Worm (Caenorhabditis elegans) whole organism, mixed stage, embryonic: ENCODE measurements around the gene arrd-14.

ENCODE experiments used
- blmp-1 ChIP-seq: fragments of 150-350 bp; optimal IDR thresholded peaks from 2 replicates; lab custom pipeline; 2014; ENCODE audit warnings: missing biosample characterization, missing genetic modification characterization
- ces-1 ChIP-seq: fragments of 150-350 bp; optimal IDR thresholded peaks from 2 replicates; lab custom pipeline; 2014; ENCODE audit warnings: missing biosample characterization, missing genetic modification reagents, missing genetic modification characterization
- elt-1 ChIP-seq: sonication (generic microtip); optimal IDR thresholded peaks from 2 replicates; lab custom pipeline; 2017; ENCODE audit warnings: missing genetic modification characterization, mild to moderate bottlenecking, missing compliant biosample characterization, antibody characterized with exemption, moderate library complexity, borderline replicate concordance; ENCODE audit not compliant: insufficient read depth
- hlh-1 ChIP-seq: fragments of 150-350 bp; optimal IDR thresholded peaks from 2 replicates; lab custom pipeline; 2014; ENCODE audit warnings: missing biosample characterization, missing genetic modification reagents, missing genetic modification characterization
- lin-32 ChIP-seq: fragments of 200-800 bp; sonication (Bioruptor generic); optimal IDR thresholded peaks from 2 replicates; lab custom pipeline; 2018; ENCODE audit warnings: mild to moderate bottlenecking, missing genetic modification characterization, missing compliant biosample characterization
- nhr-2 ChIP-seq: fragments of 150-350 bp; optimal IDR thresholded peaks from 2 replicates; lab custom pipeline; 2014; ENCODE audit warnings: missing biosample characterization, missing genetic modification characterization
- nhr-237 ChIP-seq: fragments of 150-350 bp; optimal IDR thresholded peaks from 2 replicates; lab custom pipeline; 2014; ENCODE audit warnings: missing biosample characterization, missing genetic modification characterization
- nhr-76 ChIP-seq: sonication (generic microtip); optimal IDR thresholded peaks from 2 replicates; lab custom pipeline; 2017; ENCODE audit warnings: missing biosample characterization, missing genetic modification characterization
- pha-4 ChIP-seq: fragments of 150-350 bp; optimal IDR thresholded peaks from 2 replicates; lab custom pipeline; 2018; ENCODE audit warnings: missing biosample characterization, missing genetic modification reagents, missing genetic modification characterization
- sptf-1 ChIP-seq: sonication (generic microtip); optimal IDR thresholded peaks from 2 replicates; lab custom pipeline; 2017; ENCODE audit warnings: mild to moderate bottlenecking, missing genetic modification characterization, moderate library complexity, missing compliant biosample characterization
- unc-39 ChIP-seq: fragments of 150-350 bp; optimal IDR thresholded peaks from 2 replicates; lab custom pipeline; 2014; ENCODE audit warnings: missing biosample characterization, missing genetic modification characterization

DNA sequence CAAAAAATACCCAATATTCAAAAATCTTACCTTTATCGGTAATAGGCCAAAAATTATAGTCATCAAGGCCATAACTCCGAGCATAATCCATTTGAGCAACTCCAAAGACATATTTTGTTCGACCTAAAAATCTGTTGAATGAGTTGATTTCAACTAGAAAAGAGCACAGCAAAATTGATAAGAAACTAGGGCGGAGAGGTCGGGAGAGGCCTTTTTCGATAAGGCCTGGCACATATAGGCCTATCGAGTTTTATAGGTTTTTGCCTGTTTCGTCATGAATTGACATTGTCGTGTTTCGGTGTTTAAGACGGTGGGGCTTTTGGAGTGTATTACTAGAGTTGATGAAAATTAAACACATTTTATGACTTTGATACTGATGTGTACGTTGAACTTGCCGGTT is 36.4 kb upstream of the arrd-14 start, which contains the start of gene zipt-2.3:
- TF ChIP-seq pha-4 (tag; lab: Kevin White, UChicago) (no peak), unc-39 (no peak), nhr-237 (no peak), nhr-2 (tag; lab: Kevin White, UChicago) (no peak), hlh-1 (no peak), lin-32 (GFP tag; lab: Kevin White, UChicago) (no peak), sptf-1 (no peak), blmp-1 (tag; lab: Kevin White, UChicago) (no peak), ces-1 (GFP tag; lab: Kevin White, UChicago) (no peak), elt-1 (tag; lab: Kevin White, UChicago) (no peak), nhr-76 (no peak)
